Fruit fly (Drosophila melanogaster) whole organism, wandering third instar larva: Measurements from ENCODE around the gene borr.

ENCODE experiments used
- Abd-B ChIP-seq: fragments of >200 bp; optimal IDR thresholded peaks from 2 replicates; lab custom pipeline; 2017; ENCODE audit warnings: missing biosample characterization, missing genetic modification characterization
- Dfd ChIP-seq: fragments of >200 bp; optimal IDR thresholded peaks from 2 replicates; lab custom pipeline; 2017; ENCODE audit warnings: missing biosample characterization, missing genetic modification characterization
- Dif ChIP-seq: fragments of 200-275, 200-300 bp; sonication (Bioruptor generic); optimal IDR thresholded peaks from 2 replicates; lab custom pipeline; 2018; ENCODE audit warnings: missing biosample characterization, missing genetic modification characterization; ENCODE audit not compliant: partially characterized antibody
- HLH106 ChIP-seq: fragments of 200-800 bp; optimal IDR thresholded peaks from 3 replicates; lab custom pipeline; 2019; ENCODE audit warnings: missing biosample characterization, mild to moderate bottlenecking, missing genetic modification characterization, moderate library complexity
- Hnf4 ChIP-seq: fragments of 200-800 bp; sonication (Bioruptor generic); optimal IDR thresholded peaks from 2 replicates; lab custom pipeline; 2016; ENCODE audit warnings: missing biosample characterization, mild to moderate bottlenecking, missing genetic modification characterization
- jim ChIP-seq: fragments of 175-275, 200-325 bp; sonication (Bioruptor generic); optimal IDR thresholded peaks from 2 replicates; lab custom pipeline; 2016; ENCODE audit warnings: missing biosample characterization, mild to moderate bottlenecking, missing genetic modification characterization
- sage ChIP-seq: fragments of 200-800 bp; sonication (Bioruptor generic); optimal IDR thresholded peaks from 2 replicates; lab custom pipeline; 2016; ENCODE audit warnings: missing biosample characterization, mild to moderate bottlenecking, missing genetic modification characterization
- usp ChIP-seq: fragments of >200 bp; optimal IDR thresholded peaks from 2 replicates; lab custom pipeline; 2017; ENCODE audit warnings: missing biosample characterization, missing genetic modification characterization

dm6 chr2L:9210864-9211701, 41.8 kb downstream of the borr start:
- TF ChIP-seq Dfd (GFP tag; lab: Kevin White, UChicago) (peak; percentile 17), Abd-B (no peak), sage (GFP tag; lab: Kevin White, UChicago) (peak; percentile 91), jim (GFP tag; lab: Kevin White, UChicago) (no peak), HLH106 (tag; lab: Kevin White, UChicago) (peak; percentile 98), Hnf4 (GFP tag; lab: Kevin White, UChicago) (peak; percentile 87), Dif (GFP tag; lab: Kevin White, UChicago) (no peak), usp (GFP tag; lab: Kevin White, UChicago) (no peak)
